Fruit fly (Drosophila melanogaster) whole organism, embryonic: ENCODE data around the gene Ndfip.

Source experiments
- Bteb2 ChIP-seq: fragments of 200-800 bp; sonication (Bioruptor generic); optimal IDR thresholded peaks from 2 replicates; lab custom pipeline; 2016; ENCODE audit warnings: missing biosample characterization, missing genetic modification characterization
- CG10654 ChIP-seq: fragments of 200-800 bp; sonication (Bioruptor generic); optimal IDR thresholded peaks from 2 replicates; lab custom pipeline; 2016; ENCODE audit warnings: missing biosample characterization, missing genetic modification characterization
- CG12219 ChIP-seq: fragments of 200-800 bp; sonication (Bioruptor generic); optimal IDR thresholded peaks from 3 replicates; lab custom pipeline; 2018; ENCODE audit warnings: missing biosample characterization, mild to moderate bottlenecking, missing genetic modification characterization
- CG13894 ChIP-seq: fragments of 200-800 bp; sonication (Bioruptor generic); optimal IDR thresholded peaks from 3 replicates; lab custom pipeline; 2018; ENCODE audit warnings: missing biosample characterization, mild to moderate bottlenecking, missing genetic modification characterization, moderate library complexity
- CG2120 ChIP-seq: fragments of 200-800 bp; sonication (Bioruptor generic); optimal IDR thresholded peaks from 3 replicates; lab custom pipeline; 2016; ENCODE audit warnings: missing biosample characterization, missing genetic modification characterization
- CG2129 ChIP-seq: fragments of 200-800 bp; sonication (Bioruptor generic); IDR thresholded peaks from 2 replicates; pipeline ENCODE4 v1.3.6; 2022; ENCODE audit warnings: missing biosample characterization, missing genetic modification characterization; ENCODE audit not compliant: partially characterized antibody
- CG2875 ChIP-seq: fragments of 200-800 bp; sonication (Bioruptor generic); optimal IDR thresholded peaks from 2 replicates; lab custom pipeline; 2017; ENCODE audit warnings: missing biosample characterization, mild to moderate bottlenecking, missing genetic modification characterization, missing genetic modification reagents
- CG30403 ChIP-seq: fragments of 200-800 bp; sonication (Bioruptor generic); optimal IDR thresholded peaks from 3 replicates; lab custom pipeline; 2016; ENCODE audit warnings: missing biosample characterization, missing genetic modification characterization
- CG31388 ChIP-seq: fragments of 200-800 bp; sonication (Bioruptor generic); optimal IDR thresholded peaks from 2 replicates; lab custom pipeline; 2016; ENCODE audit warnings: missing biosample characterization, missing genetic modification characterization
- CG34224 ChIP-seq: fragments of 200-800 bp; sonication (Bioruptor generic); IDR thresholded peaks from 3 replicates; pipeline ENCODE4 v1.3.6; 2022; ENCODE audit warnings: missing biosample characterization, missing genetic modification characterization; ENCODE audit not compliant: partially characterized antibody
- CG3847 ChIP-seq: fragments of 200-800 bp; sonication (Bioruptor generic); IDR thresholded peaks from 2 replicates; pipeline ENCODE4 v1.3.6; 2022; ENCODE audit warnings: missing biosample characterization, missing genetic modification characterization
- CG4404 ChIP-seq: fragments of 200-800 bp; sonication (Bioruptor generic); IDR thresholded peaks from 2 replicates; pipeline ENCODE4 v1.3.6; 2022; ENCODE audit warnings: missing biosample characterization, missing genetic modification characterization
- CG8765 ChIP-seq: fragments of 200-800 bp; sonication (Bioruptor generic); IDR thresholded peaks from 2 replicates; pipeline ENCODE4 v1.3.6; 2022; ENCODE audit warnings: missing biosample characterization, missing genetic modification characterization
- CG9817 ChIP-seq: fragments of 200-800 bp; sonication (Bioruptor generic); optimal IDR thresholded peaks from 2 replicates; lab custom pipeline; 2018; ENCODE audit warnings: missing biosample characterization, mild to moderate bottlenecking, missing genetic modification characterization, moderate library complexity
- CHES-1-like ChIP-seq: fragments of 200-800 bp; sonication (Bioruptor generic); optimal IDR thresholded peaks from 2 replicates; lab custom pipeline; 2016; ENCODE audit warnings: missing biosample characterization, missing genetic modification characterization
- Chrac-16 ChIP-seq: fragments of 200-800 bp; sonication (Bioruptor generic); optimal IDR thresholded peaks from 3 replicates; lab custom pipeline; 2016; ENCODE audit warnings: missing biosample characterization, missing genetic modification characterization
- D19B ChIP-seq: fragments of 200-800 bp; sonication (Bioruptor generic); optimal IDR thresholded peaks from 2 replicates; lab custom pipeline; 2017; ENCODE audit warnings: missing biosample characterization, mild to moderate bottlenecking, missing genetic modification characterization
- Deaf1 ChIP-seq: fragments of 200-800 bp; optimal IDR thresholded peaks from 3 replicates; lab custom pipeline; 2019; ENCODE audit warnings: missing biosample characterization, mild to moderate bottlenecking, missing genetic modification characterization, moderate library complexity
- Dref ChIP-seq: fragments of 200-800 bp; sonication (Bioruptor generic); IDR thresholded peaks from 2 replicates; pipeline ENCODE4 v1.3.6; 2022; ENCODE audit warnings: missing biosample characterization, missing genetic modification characterization
- Drgx ChIP-seq: fragments of 200-800 bp; sonication (Bioruptor generic); IDR thresholded peaks from 2 replicates; pipeline ENCODE4 v1.3.6; 2022; ENCODE audit warnings: missing biosample characterization, missing genetic modification characterization
- Fer3 ChIP-seq: fragments of 200-800 bp; sonication (Bioruptor generic); optimal IDR thresholded peaks from 2 replicates; lab custom pipeline; 2018; ENCODE audit warnings: missing biosample characterization, mild to moderate bottlenecking, missing genetic modification characterization, moderate library complexity
- Gsc ChIP-seq: fragments of 200-800 bp; sonication (Bioruptor generic); IDR thresholded peaks from 2 replicates; pipeline ENCODE4 v1.3.6; 2022; ENCODE audit warnings: missing biosample characterization, missing genetic modification characterization
- H15 ChIP-seq: fragments of 200-800 bp; sonication (Bioruptor generic); IDR thresholded peaks from 3 replicates; pipeline ENCODE4 v1.3.6; 2022; ENCODE audit warnings: missing biosample characterization, missing genetic modification characterization
- Hey ChIP-seq: fragments of 200-800 bp; sonication (Bioruptor generic); optimal IDR thresholded peaks from 3 replicates; lab custom pipeline; 2018; ENCODE audit warnings: missing biosample characterization, mild to moderate bottlenecking, missing genetic modification characterization
- Kr ChIP-seq: fragments of 200-800 bp; sonication (Bioruptor generic); optimal IDR thresholded peaks from 2 replicates; lab custom pipeline; 2017; ENCODE audit warnings: missing biosample characterization, mild to moderate bottlenecking, missing genetic modification characterization
- NFAT ChIP-seq: fragments of 200-800 bp; sonication (Bioruptor generic); IDR thresholded peaks from 2 replicates; pipeline ENCODE4 v1.3.6; 2022; ENCODE audit warnings: missing biosample characterization, missing genetic modification characterization
- Optix ChIP-seq: fragments of 200-800 bp; sonication (Bioruptor generic); IDR thresholded peaks from 3 replicates; pipeline ENCODE4 v1.3.6; 2022; ENCODE audit warnings: missing biosample characterization, missing genetic modification characterization
- Sox102F ChIP-seq: fragments of 200-800 bp; sonication (Bioruptor generic); optimal IDR thresholded peaks from 2 replicates; lab custom pipeline; 2018; ENCODE audit warnings: missing biosample characterization, mild to moderate bottlenecking, missing genetic modification characterization, moderate library complexity
- Spps ChIP-seq: fragments of 200-800 bp; sonication (Bioruptor generic); optimal IDR thresholded peaks from 2 replicates; lab custom pipeline; 2018; ENCODE audit warnings: missing biosample characterization, mild to moderate bottlenecking, missing genetic modification characterization
- Taf1 ChIP-seq: fragments of 200-800 bp; sonication (Bioruptor generic); IDR thresholded peaks from 2 replicates; pipeline ENCODE4 v1.3.6; 2022; ENCODE audit warnings: missing biosample characterization, missing genetic modification characterization
- caup ChIP-seq: fragments of 200-800 bp; sonication (Bioruptor generic); optimal IDR thresholded peaks from 3 replicates; lab custom pipeline; 2017; ENCODE audit warnings: missing biosample characterization, mild to moderate bottlenecking, missing genetic modification characterization, moderate library complexity; ENCODE audit not compliant: severe bottlenecking
- crc ChIP-seq: fragments of 200-800 bp; sonication (Bioruptor generic); optimal IDR thresholded peaks from 2 replicates; lab custom pipeline; 2016; ENCODE audit warnings: missing biosample characterization, missing genetic modification characterization
- crp ChIP-seq, 2 experiments: fragments of 200-800 bp; sonication (Bioruptor generic); optimal IDR thresholded peaks; 2 replicates in 1 of 2; 3 replicates in 1 of 2; lab custom pipeline; 2017; ENCODE audit warnings: missing biosample characterization in 2 of 2, missing genetic modification characterization in 2 of 2, mild to moderate bottlenecking in 1 of 2, moderate library complexity in 1 of 2
- disco-r ChIP-seq: fragments of 200-800 bp; sonication (Bioruptor generic); optimal IDR thresholded peaks from 2 replicates; lab custom pipeline; 2016; ENCODE audit warnings: missing biosample characterization, missing genetic modification characterization
- dysf ChIP-seq: fragments of 200-800 bp; sonication (Bioruptor generic); IDR thresholded peaks from 3 replicates; pipeline ENCODE4 v1.3.6; 2022; ENCODE audit warnings: missing biosample characterization, missing genetic modification characterization
- ems ChIP-seq: fragments of 200-800 bp; sonication (Bioruptor generic); optimal IDR thresholded peaks from 3 replicates; lab custom pipeline; 2016; ENCODE audit warnings: missing biosample characterization, missing genetic modification characterization
- esg ChIP-seq: fragments of 200-800 bp; sonication (Bioruptor generic); conservative IDR thresholded peaks from 2 replicates; pipeline ENCODE4 v1.3.6; 2022; ENCODE audit warnings: missing biosample characterization, missing genetic modification characterization
- fru ChIP-seq: fragments of >200 bp; optimal IDR thresholded peaks from 2 replicates; lab custom pipeline; 2017
- hkb ChIP-seq, 2 experiments: fragments of 200-800 bp in 1 of 2; fragments of >200 bp in 1 of 2; sonication (Bioruptor generic) in 1 of 2; IDR thresholded peaks in 1 of 2; optimal IDR thresholded peaks in 1 of 2; 2 replicates each; pipeline versions ENCODE4 v1.3.6 to Lab custom; 2017 to 2022; ENCODE audit warnings: missing biosample characterization in 1 of 2, missing genetic modification characterization in 1 of 2
- inv ChIP-seq: fragments of 200-800 bp; sonication (Bioruptor generic); IDR thresholded peaks from 2 replicates; pipeline ENCODE4 v1.3.6; 2022; ENCODE audit warnings: missing biosample characterization, missing genetic modification characterization; ENCODE audit not compliant: partially characterized antibody
- lov ChIP-seq, 2 experiments: fragments of 200-800 bp in 1 of 2; fragments of >200 bp in 1 of 2; sonication (Bioruptor generic) in 1 of 2; IDR thresholded peaks in 1 of 2; optimal IDR thresholded peaks in 1 of 2; 2 replicates in 1 of 2; 3 replicates in 1 of 2; pipeline versions ENCODE4 v1.3.6 to Lab custom; 2017 to 2022; ENCODE audit warnings: missing biosample characterization in 1 of 2, missing genetic modification characterization in 1 of 2
- nerfin-1 ChIP-seq: fragments of 200-800 bp; sonication (Bioruptor generic); optimal IDR thresholded peaks from 3 replicates; lab custom pipeline; 2019; ENCODE audit warnings: missing biosample characterization, mild to moderate bottlenecking, missing genetic modification characterization, moderate library complexity
- odd ChIP-seq: fragments of 200-800 bp; sonication (Bioruptor generic); optimal IDR thresholded peaks from 2 replicates; lab custom pipeline; 2017; ENCODE audit warnings: missing biosample characterization, mild to moderate bottlenecking, missing genetic modification characterization
- peb ChIP-seq: fragments of 200-800 bp; sonication (Bioruptor generic); IDR thresholded peaks from 2 replicates; pipeline ENCODE4 v1.3.6; 2022; ENCODE audit warnings: missing biosample characterization, missing genetic modification characterization
- seq ChIP-seq: fragments of 200-800 bp; sonication (Bioruptor generic); IDR thresholded peaks from 2 replicates; pipeline ENCODE4 v1.3.6; 2022; ENCODE audit warnings: missing biosample characterization, missing genetic modification characterization
- stwl ChIP-seq: fragments of 200-800 bp; sonication (Bioruptor generic); optimal IDR thresholded peaks from 3 replicates; lab custom pipeline; 2018; ENCODE audit warnings: missing biosample characterization, mild to moderate bottlenecking, missing genetic modification characterization, moderate library complexity
- tll ChIP-seq, 2 experiments: fragments of 200-800 bp in 1 of 2; fragments of >200 bp in 1 of 2; sonication (Bioruptor generic) in 1 of 2; optimal IDR thresholded peaks; 2 replicates each; lab custom pipeline; 2017 to 2019; ENCODE audit warnings: missing biosample characterization in 2 of 2, missing genetic modification characterization in 2 of 2, mild to moderate bottlenecking in 1 of 2, moderate library complexity in 1 of 2
- tup ChIP-seq: fragments of 200-800 bp; sonication (Bioruptor generic); optimal IDR thresholded peaks from 2 replicates; lab custom pipeline; 2016; ENCODE audit warnings: missing biosample characterization, mild to moderate bottlenecking, missing genetic modification characterization, moderate library complexity
- tx ChIP-seq: fragments of 200-800 bp; sonication (Bioruptor generic); optimal IDR thresholded peaks from 2 replicates; lab custom pipeline; 2016; ENCODE audit warnings: missing biosample characterization, missing genetic modification characterization
- wek ChIP-seq: fragments of 200-800 bp; sonication (Bioruptor generic); optimal IDR thresholded peaks from 3 replicates; lab custom pipeline; 2018; ENCODE audit warnings: missing biosample characterization, mild to moderate bottlenecking, missing genetic modification characterization, moderate library complexity

Ndfip gene

DNA sequence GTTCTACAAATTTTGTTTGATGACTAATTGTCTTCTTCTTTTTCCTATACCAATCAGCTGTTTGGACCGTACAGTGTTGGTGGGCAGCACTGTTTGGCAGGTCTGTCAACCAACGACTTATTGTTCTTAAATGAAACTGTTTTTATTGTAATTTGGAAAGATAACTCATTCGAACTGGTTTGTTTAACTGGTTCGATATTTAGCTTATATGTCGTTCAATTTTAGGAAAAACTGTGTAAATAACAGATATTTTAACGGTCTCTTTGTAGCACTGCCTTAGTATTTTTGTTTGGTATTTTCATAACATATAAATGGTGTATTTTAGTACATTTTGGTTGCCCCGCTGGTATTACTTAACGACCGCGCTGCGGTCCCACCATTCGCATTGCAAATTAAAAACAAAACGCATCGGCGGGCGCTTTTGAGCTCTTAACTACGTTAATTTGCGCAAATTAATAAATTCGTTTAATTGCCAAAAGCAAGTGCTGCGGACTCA, 32.6 kb downstream of the Ndfip start, which contains the start of the genes Vps60 and anchor (continued):
- TF ChIP-seq CG34224 (GFP tag; lab: Robert Waterston, UW) (no peak), nerfin-1 (tag; lab: Kevin White, UChicago) (peak; percentile 40), Drgx (GFP tag; lab: Robert Waterston, UW) (no peak), Optix (GFP tag; lab: Robert Waterston, UW) (no peak), caup (GFP tag; lab: Kevin White, UChicago) (peak; percentile 43), CG31388 (GFP tag; lab: Kevin White, UChicago) (no peak), fru (no peak), Bteb2 (GFP tag; lab: Kevin White, UChicago) (peak; percentile 76), hkb (optimal IDR thresholded peaks at IDR 0.05; lab: Kevin White, UChicago) (peak; percentile 67), hkb (GFP tag; IDR thresholded peaks at IDR 0.05; lab: Robert Waterston, UW) (no peak; the same call in 1 of the 2 replicates), wek (GFP tag; lab: Kevin White, UChicago) (no peak), tup (GFP tag; lab: Kevin White, UChicago) (peak; percentile 4), Sox102F (GFP tag; lab: Kevin White, UChicago) (peak; percentile 22), crp (GFP tag; optimal IDR thresholded peaks at IDR 0.05; lab: Kevin White, UChicago) (peak; percentile 81 to 97), esg (GFP tag; lab: Robert Waterston, UW) (no peak), CG2129 (GFP tag; lab: Robert Waterston, UW) (no peak), stwl (tag; lab: Kevin White, UChicago) (peak; percentile 88), dysf (peak; percentile 34; the same call in 1 of the 3 replicates), NFAT (GFP tag; lab: Robert Waterston, UW) (no peak), inv (no peak), CG9817 (tag; lab: Kevin White, UChicago) (peak; percentile 11), CG2120 (GFP tag; lab: Kevin White, UChicago) (peak; percentile 84), CG2875 (GFP tag; lab: Kevin White, UChicago) (peak; percentile 5), Fer3 (peak; percentile 42), Chrac-16 (GFP tag; lab: Kevin White, UChicago) (peak; percentile 60), Kr (no peak), ems (GFP tag; lab: Kevin White, UChicago) (peak; percentile 75), disco-r (peak; percentile 42), odd (GFP tag; lab: Kevin White, UChicago) (no peak), Gsc (GFP tag; lab: Robert Waterston, UW) (no peak), Spps (no peak), seq (GFP tag; lab: Robert Waterston, UW) (no peak), Taf1 (no peak), Dref (GFP tag; lab: Robert Waterston, UW) (no peak), CG3847 (GFP tag; lab: Robert Waterston, UW) (peak; percentile 30; the same call in 1 of the 2 replicates), CG13894 (no peak), CG8765 (GFP tag; lab: Robert Waterston, UW) (no peak), CG10654 (GFP tag; lab: Kevin White, UChicago) (peak; percentile 49), crc (GFP tag; lab: Kevin White, UChicago) (peak; percentile 33), peb (no peak), lov (optimal IDR thresholded peaks at IDR 0.05; lab: Kevin White, UChicago) (no peak), lov (GFP tag; IDR thresholded peaks at IDR 0.05; lab: Robert Waterston, UW) (no peak), CG4404 (GFP tag; lab: Robert Waterston, UW) (no peak), D19B (no peak), CHES-1-like (GFP tag; lab: Kevin White, UChicago) (peak; percentile 77), CG30403 (GFP tag; lab: Kevin White, UChicago) (peak; percentile 72), Deaf1 (tag; lab: Kevin White, UChicago) (peak; percentile 23), CG12219 (GFP tag; lab: Kevin White, UChicago) (no peak), H15 (no peak), tx (GFP tag; lab: Kevin White, UChicago) (peak; percentile 61), tll (GFP tag; optimal IDR thresholded peaks at IDR 0.05; lab: Kevin White, UChicago) (no peak), Hey (tag; lab: Kevin White, UChicago) (no peak)
